Fruit fly (Drosophila melanogaster): ENCODE data around the gene Sras.

Sras gene

dm6 chr3L:5563309-5564182, at the start of gene Sras, which contains the start of gene ScsbetaG:
Gene Sras (plus strand): TSS chr3L:5563774.
Gene ScsbetaG (minus strand): TSS chr3L:5563691.
- no peak for TF ChIP-seq en (GFP tag; optimal IDR thresholded peaks at IDR 0.05)
- peak; percentile 49; the same call in 1 of the 4 replicates for TF ChIP-seq chinmo (GFP tag; IDR thresholded peaks at IDR 0.05; ENCODE audit: partially characterized antibody)
- no peak for TF ChIP-seq NC2β (GFP tag; optimal IDR thresholded peaks at IDR 0.05)
- TF ChIP-seq Scr (GFP tag; IDR thresholded peaks at IDR 0.05; ENCODE audit: partially characterized antibody), result peak; percentile 32; the same call in 1 of the 2 replicates
- peak; percentile 12 for TF ChIP-seq CG17829 (tag; optimal IDR thresholded peaks at IDR 0.05)
- TF ChIP-seq jumu (GFP tag; optimal IDR thresholded peaks at IDR 0.05), result no peak
- TF ChIP-seq CG10267 (tag; optimal IDR thresholded peaks at IDR 0.05), result no peak
- peak; percentile 24 for TF ChIP-seq CG14710 (tag; optimal IDR thresholded peaks at IDR 0.05)
- TF ChIP-seq nom (GFP tag; optimal IDR thresholded peaks at IDR 0.05), result peak; percentile 25
- no peak for TF ChIP-seq tna (GFP tag; IDR thresholded peaks at IDR 0.05; ENCODE audit: partially characterized antibody)
- no peak for TF ChIP-seq CG12104 (GFP tag; optimal IDR thresholded peaks at IDR 0.05)
- no peak for TF ChIP-seq CG11398 (GFP tag; optimal IDR thresholded peaks at IDR 0.05)
- TF ChIP-seq lab (GFP tag; optimal IDR thresholded peaks at IDR 0.05), result no peak
- no peak for TF ChIP-seq schlank (tag; optimal IDR thresholded peaks at IDR 0.05)
- TF ChIP-seq toy (GFP tag; IDR thresholded peaks at IDR 0.05), result no peak
- peak; percentile 55 for TF ChIP-seq CG4617 (GFP tag; optimal IDR thresholded peaks at IDR 0.05; ENCODE audit: borderline replicate concordance)
- no peak; the same call in 3 of the 4 replicates for TF ChIP-seq Dll (GFP tag; IDR thresholded peaks at IDR 0.05; ENCODE audit: partially characterized antibody)
- TF ChIP-seq ac (GFP tag; optimal IDR thresholded peaks at IDR 0.05), result no peak
- TF ChIP-seq CG2889 (GFP tag; IDR thresholded peaks at IDR 0.05), result no peak
- TF ChIP-seq CG31365 (tag; optimal IDR thresholded peaks at IDR 0.05), result no peak
- peak; percentile 87 for TF ChIP-seq gfzf (GFP tag; optimal IDR thresholded peaks at IDR 0.05)
- TF ChIP-seq Dip3 (GFP tag; optimal IDR thresholded peaks at IDR 0.05), result no peak
- no peak for TF ChIP-seq CG31441 (GFP tag; IDR thresholded peaks at IDR 0.05)
- TF ChIP-seq stwl (tag; optimal IDR thresholded peaks at IDR 0.05), result peak; percentile 69
- peak; percentile 4 for TF ChIP-seq Sry-δ (GFP tag; optimal IDR thresholded peaks at IDR 0.05)
- peak; percentile 36; the same call in 2 of the 3 replicates for TF ChIP-seq row (GFP tag; IDR thresholded peaks at IDR 0.05)
- TF ChIP-seq Myb (GFP tag; optimal IDR thresholded peaks at IDR 0.05), result peak; percentile 78
- no peak for TF ChIP-seq Bdp1 (GFP tag; optimal IDR thresholded peaks at IDR 0.05)
- TF ChIP-seq Elba2 (GFP tag; optimal IDR thresholded peaks at IDR 0.05), result peak; percentile 35
- peak; percentile 65; the same call in 1 of the 3 replicates for TF ChIP-seq CG34422 (GFP tag; IDR thresholded peaks at IDR 0.05)
- no peak for TF ChIP-seq Usf (GFP tag; optimal IDR thresholded peaks at IDR 0.05)
- TF ChIP-seq zen2 (GFP tag; IDR thresholded peaks at IDR 0.05; ENCODE audit: partially characterized antibody), result peak; percentile 22; the same call in 1 of the 3 replicates
- TF ChIP-seq klu (GFP tag; IDR thresholded peaks at IDR 0.05), result no peak
- TF ChIP-seq mld (GFP tag; IDR thresholded peaks at IDR 0.05; ENCODE audit: partially characterized antibody), result no peak
- no peak for TF ChIP-seq inv (GFP tag; IDR thresholded peaks at IDR 0.05; ENCODE audit: partially characterized antibody)
- TF ChIP-seq CG17359 (tag; optimal IDR thresholded peaks at IDR 0.05), result no peak
- peak; percentile 59 for TF ChIP-seq CG12659 (GFP tag; optimal IDR thresholded peaks at IDR 0.05)
- TF ChIP-seq CG1792 (GFP tag; optimal IDR thresholded peaks at IDR 0.05), result no peak
- TF ChIP-seq D19A (tag; optimal IDR thresholded peaks at IDR 0.05), result no peak
- TF ChIP-seq ci (GFP tag; IDR thresholded peaks at IDR 0.05), result no peak
- TF ChIP-seq D (optimal IDR thresholded peaks at IDR 0.05), result peak; percentile 75
- no peak for TF ChIP-seq D (GFP tag; optimal IDR thresholded peaks at IDR 0.05)
- TF ChIP-seq Lhr (GFP tag; optimal IDR thresholded peaks at IDR 0.05), result peak; percentile 43
- TF ChIP-seq dm (GFP tag; optimal IDR thresholded peaks at IDR 0.05), result peak; percentile 19
- peak; percentile 38 for TF ChIP-seq nmo (GFP tag; optimal IDR thresholded peaks at IDR 0.05)
- peak; percentile 44 for TF ChIP-seq trem (tag; optimal IDR thresholded peaks at IDR 0.05)
- TF ChIP-seq CG12299 (tag; optimal IDR thresholded peaks at IDR 0.05), result no peak
- TF ChIP-seq MESR4 (GFP tag; optimal IDR thresholded peaks at IDR 0.05), result peak; percentile 55
